Fruit fly (Drosophila melanogaster) whole organism, embryonic: Measurements from ENCODE around the gene CG17717.

Experiments
- Aef1 ChIP-seq: fragments of 200-800 bp; sonication (Bioruptor generic); IDR thresholded peaks from 3 replicates; pipeline ENCODE4 v1.3.6; 2022; ENCODE audit warnings: missing biosample characterization, missing genetic modification characterization
- Atf-2 ChIP-seq: fragments of 200-800 bp; sonication (Bioruptor generic); optimal IDR thresholded peaks from 2 replicates; lab custom pipeline; 2016; ENCODE audit warnings: missing biosample characterization, missing genetic modification characterization
- Bgb ChIP-seq: fragments of 200-800 bp; sonication (Bioruptor generic); IDR thresholded peaks from 2 replicates; pipeline ENCODE4 v1.3.6; 2022; ENCODE audit warnings: missing biosample characterization, missing genetic modification characterization; ENCODE audit not compliant: partially characterized antibody
- CG11456 ChIP-seq: fragments of 200-800 bp; sonication (Bioruptor generic); IDR thresholded peaks from 3 replicates; pipeline ENCODE4 v1.3.6; 2022; ENCODE audit warnings: missing biosample characterization, missing genetic modification characterization
- CG12104 ChIP-seq: fragments of 200-800 bp; sonication (Bioruptor generic); optimal IDR thresholded peaks from 3 replicates; lab custom pipeline; 2016; ENCODE audit warnings: missing biosample characterization, missing genetic modification characterization
- CG12219 ChIP-seq: fragments of 200-800 bp; sonication (Bioruptor generic); optimal IDR thresholded peaks from 3 replicates; lab custom pipeline; 2018; ENCODE audit warnings: missing biosample characterization, mild to moderate bottlenecking, missing genetic modification characterization
- CG12299 ChIP-seq: fragments of 200-800 bp; sonication (Bioruptor generic); optimal IDR thresholded peaks from 2 replicates; lab custom pipeline; 2018; ENCODE audit warnings: missing biosample characterization, mild to moderate bottlenecking, missing genetic modification characterization
- CG12769 ChIP-seq: fragments of 200-800 bp; sonication (Bioruptor generic); optimal IDR thresholded peaks from 2 replicates; lab custom pipeline; 2019; ENCODE audit warnings: missing biosample characterization, mild to moderate bottlenecking, missing genetic modification characterization, moderate library complexity
- CG13624 ChIP-seq: fragments of 200-800 bp; sonication (Bioruptor generic); optimal IDR thresholded peaks from 2 replicates; lab custom pipeline; 2016; ENCODE audit warnings: missing biosample characterization, missing genetic modification characterization
- CG14667 ChIP-seq: fragments of 200-800 bp; sonication (Bioruptor generic); IDR thresholded peaks from 2 replicates; pipeline ENCODE4 v1.3.6; 2022; ENCODE audit warnings: missing biosample characterization, missing genetic modification characterization
- CG16813 ChIP-seq: fragments of 200-800 bp; sonication (Bioruptor generic); IDR thresholded peaks from 3 replicates; pipeline ENCODE4 v1.3.6; 2022; ENCODE audit warnings: missing biosample characterization, missing genetic modification characterization; ENCODE audit not compliant: partially characterized antibody
- CG16815 ChIP-seq: fragments of 200-800 bp; sonication (Bioruptor generic); optimal IDR thresholded peaks from 3 replicates; lab custom pipeline; 2017; ENCODE audit warnings: missing biosample characterization, mild to moderate bottlenecking, missing genetic modification characterization
- CG17359 ChIP-seq: fragments of 200-800 bp; sonication (Bioruptor generic); optimal IDR thresholded peaks from 3 replicates; lab custom pipeline; 2018; ENCODE audit warnings: missing biosample characterization, mild to moderate bottlenecking, missing genetic modification characterization, moderate library complexity
- CG2199 ChIP-seq: fragments of 200-800 bp; sonication (Bioruptor generic); IDR thresholded peaks from 3 replicates; pipeline ENCODE4 v1.3.6; 2022; ENCODE audit warnings: missing biosample characterization, missing genetic modification characterization
- CG4617 ChIP-seq: fragments of 200-800 bp; sonication (Bioruptor generic); optimal IDR thresholded peaks from 3 replicates; lab custom pipeline; 2016; ENCODE audit warnings: missing biosample characterization, missing genetic modification characterization, borderline replicate concordance
- CG6175 ChIP-seq: fragments of 200-800 bp; sonication (Bioruptor generic); IDR thresholded peaks from 3 replicates; pipeline ENCODE4 v1.3.6; 2022; ENCODE audit warnings: missing biosample characterization, missing genetic modification characterization
- CG9727 ChIP-seq: fragments of 200-800 bp; sonication (Bioruptor generic); optimal IDR thresholded peaks from 3 replicates; lab custom pipeline; 2017; ENCODE audit warnings: missing biosample characterization, mild to moderate bottlenecking, missing genetic modification characterization
- CTCF ChIP-seq: fragments of 200-800 bp; sonication (Bioruptor generic); optimal IDR thresholded peaks from 2 replicates; lab custom pipeline; 2017; ENCODE audit warnings: missing biosample characterization, mild to moderate bottlenecking, missing genetic modification characterization, moderate library complexity
- Dref ChIP-seq: fragments of 200-800 bp; sonication (Bioruptor generic); IDR thresholded peaks from 2 replicates; pipeline ENCODE4 v1.3.6; 2022; ENCODE audit warnings: missing biosample characterization, missing genetic modification characterization
- E2f2 ChIP-seq: fragments of 200-800 bp; sonication (Bioruptor generic); IDR thresholded peaks from 2 replicates; pipeline ENCODE4 v1.3.6; 2022; ENCODE audit warnings: missing biosample characterization, missing genetic modification characterization
- Fer1 ChIP-seq: fragments of 200-800 bp; sonication (Bioruptor generic); optimal IDR thresholded peaks from 2 replicates; lab custom pipeline; 2017; ENCODE audit warnings: missing biosample characterization, mild to moderate bottlenecking, missing genetic modification characterization
- Fer3 ChIP-seq: fragments of 200-800 bp; sonication (Bioruptor generic); optimal IDR thresholded peaks from 2 replicates; lab custom pipeline; 2018; ENCODE audit warnings: missing biosample characterization, mild to moderate bottlenecking, missing genetic modification characterization, moderate library complexity
- Gsc ChIP-seq: fragments of 200-800 bp; sonication (Bioruptor generic); IDR thresholded peaks from 2 replicates; pipeline ENCODE4 v1.3.6; 2022; ENCODE audit warnings: missing biosample characterization, missing genetic modification characterization
- HLH54F ChIP-seq: fragments of 200-800 bp; sonication (Bioruptor generic); optimal IDR thresholded peaks from 3 replicates; lab custom pipeline; 2016; ENCODE audit warnings: missing biosample characterization, missing genetic modification characterization
- Jarid2 ChIP-seq: fragments of 200-800 bp; sonication (Bioruptor generic); optimal IDR thresholded peaks from 3 replicates; lab custom pipeline; 2017; ENCODE audit warnings: mild to moderate bottlenecking, missing biosample characterization, missing genetic modification reagents, missing genetic modification characterization
- Lim3 ChIP-seq: fragments of 200-800 bp; sonication (Bioruptor generic); IDR thresholded peaks from 2 replicates; pipeline ENCODE4 v1.3.6; 2022; ENCODE audit warnings: missing biosample characterization, missing genetic modification characterization
- Lpt ChIP-seq: fragments of >200 bp; optimal IDR thresholded peaks from 2 replicates; lab custom pipeline; 2018; ENCODE audit warnings: missing biosample characterization, missing genetic modification characterization
- MBD-R2 ChIP-seq: fragments of 200-800 bp; sonication (Bioruptor generic); IDR thresholded peaks from 2 replicates; pipeline ENCODE4 v1.3.6; 2022; ENCODE audit warnings: missing biosample characterization, missing genetic modification characterization
- Sin3A ChIP-seq: fragments of >200 bp; optimal IDR thresholded peaks from 2 replicates; lab custom pipeline; 2018
- Six4 ChIP-seq: fragments of 200-800 bp; sonication (Bioruptor generic); optimal IDR thresholded peaks from 2 replicates; lab custom pipeline; 2016; ENCODE audit warnings: missing biosample characterization, missing genetic modification characterization
- al ChIP-seq: fragments of 200-800 bp; sonication (Bioruptor generic); IDR thresholded peaks from 2 replicates; pipeline ENCODE4 v1.3.6; 2022; ENCODE audit warnings: missing biosample characterization, missing genetic modification characterization
- ap ChIP-seq: fragments of 200-800 bp; sonication (Bioruptor generic); IDR thresholded peaks from 2 replicates; pipeline ENCODE4 v1.3.6; 2022; ENCODE audit warnings: missing biosample characterization, missing genetic modification characterization
- bsh ChIP-seq, 2 experiments: fragments of 200-800 bp; sonication (Bioruptor generic); optimal IDR thresholded peaks; 2 replicates each; lab custom pipeline; 2017 to 2018; ENCODE audit warnings: mild to moderate bottlenecking in 2 of 2, missing biosample characterization in 2 of 2, missing genetic modification characterization in 2 of 2, moderate library complexity in 1 of 2
- chinmo ChIP-seq: fragments of 200-800 bp; sonication (Bioruptor generic); IDR thresholded peaks from 4 replicates; pipeline ENCODE4 v1.3.6; 2022; ENCODE audit warnings: missing biosample characterization, missing genetic modification characterization; ENCODE audit not compliant: partially characterized antibody
- chn ChIP-seq: fragments of 200-800 bp; sonication (Bioruptor generic); optimal IDR thresholded peaks from 2 replicates; lab custom pipeline; 2016; ENCODE audit warnings: missing biosample characterization, missing genetic modification characterization
- crp ChIP-seq, 2 experiments: fragments of 200-800 bp; sonication (Bioruptor generic); optimal IDR thresholded peaks; 2 replicates in 1 of 2; 3 replicates in 1 of 2; lab custom pipeline; 2017; ENCODE audit warnings: missing biosample characterization in 2 of 2, missing genetic modification characterization in 2 of 2, mild to moderate bottlenecking in 1 of 2, moderate library complexity in 1 of 2
- eyg ChIP-seq: fragments of 200-800 bp; sonication (Bioruptor generic); optimal IDR thresholded peaks from 3 replicates; lab custom pipeline; 2016; ENCODE audit warnings: missing biosample characterization, missing genetic modification characterization
- gfzf ChIP-seq: fragments of 200-800 bp; sonication (Bioruptor generic); optimal IDR thresholded peaks from 2 replicates; lab custom pipeline; 2016; ENCODE audit warnings: missing biosample characterization, mild to moderate bottlenecking, missing genetic modification characterization, moderate library complexity
- jumu ChIP-seq: fragments of 200-800 bp; sonication (Bioruptor generic); optimal IDR thresholded peaks from 3 replicates; lab custom pipeline; 2016; ENCODE audit warnings: missing biosample characterization, missing genetic modification characterization
- lbe ChIP-seq: fragments of 200-800 bp; sonication (Bioruptor generic); optimal IDR thresholded peaks from 2 replicates; lab custom pipeline; 2016; ENCODE audit warnings: missing biosample characterization, mild to moderate bottlenecking, missing genetic modification characterization
- lmd ChIP-seq: fragments of 200-800 bp; sonication (Bioruptor generic); IDR thresholded peaks from 2 replicates; pipeline ENCODE4 v1.3.6; 2022; ENCODE audit warnings: missing biosample characterization, missing genetic modification characterization
- mirr ChIP-seq: fragments of 200-800 bp; sonication (Bioruptor generic); optimal IDR thresholded peaks from 3 replicates; lab custom pipeline; 2018; ENCODE audit warnings: missing biosample characterization, mild to moderate bottlenecking, missing genetic modification characterization
- nau ChIP-seq: fragments of 200-800 bp; sonication (Bioruptor generic); optimal IDR thresholded peaks from 3 replicates; lab custom pipeline; 2017; ENCODE audit warnings: missing biosample characterization, mild to moderate bottlenecking, missing genetic modification characterization, missing genetic modification reagents
- oc ChIP-seq: fragments of 200-800 bp; sonication (Bioruptor generic); optimal IDR thresholded peaks from 2 replicates; lab custom pipeline; 2018; ENCODE audit warnings: missing biosample characterization, mild to moderate bottlenecking, missing genetic modification characterization, moderate library complexity
- phol ChIP-seq: fragments of 200-800 bp; sonication (Bioruptor generic); optimal IDR thresholded peaks from 3 replicates; lab custom pipeline; 2018; ENCODE audit warnings: missing biosample characterization, mild to moderate bottlenecking, missing genetic modification characterization, moderate library complexity
- slp2 ChIP-seq: fragments of 200-800 bp; sonication (Bioruptor generic); optimal IDR thresholded peaks from 2 replicates; lab custom pipeline; 2016; ENCODE audit warnings: missing biosample characterization, missing genetic modification characterization
- ttk ChIP-seq: fragments of 200-800 bp; sonication (Bioruptor generic); IDR thresholded peaks from 2 replicates; pipeline ENCODE4 v2.1.2; 2022; ENCODE audit warnings: missing biosample characterization, missing genetic modification characterization
- tup ChIP-seq: fragments of 200-800 bp; sonication (Bioruptor generic); optimal IDR thresholded peaks from 2 replicates; lab custom pipeline; 2016; ENCODE audit warnings: missing biosample characterization, mild to moderate bottlenecking, missing genetic modification characterization, moderate library complexity
- tx ChIP-seq: fragments of 200-800 bp; sonication (Bioruptor generic); optimal IDR thresholded peaks from 2 replicates; lab custom pipeline; 2016; ENCODE audit warnings: missing biosample characterization, missing genetic modification characterization
- zen2 ChIP-seq: fragments of 200-800 bp; sonication (Bioruptor generic); IDR thresholded peaks from 3 replicates; pipeline ENCODE4 v1.3.6; 2022; ENCODE audit warnings: missing biosample characterization, missing genetic modification characterization; ENCODE audit not compliant: partially characterized antibody

The CG17717 gene

dm6 chrX:6549428-6550117 is 39.5 kb upstream of the CG17717 start (continued):
- peak; percentile 85 for TF ChIP-seq eyg (GFP tag; lab: Kevin White, UChicago)
- TF ChIP-seq Atf-2 = peak; percentile 86
- no peak for TF ChIP-seq Bgb (GFP tag; lab: Robert Waterston, UW)
- TF ChIP-seq Sin3A (lab: Kevin White, UChicago) = no peak
- peak; percentile 78 for TF ChIP-seq E2f2 (GFP tag; lab: Robert Waterston, UW)
- TF ChIP-seq CTCF (GFP tag; lab: Kevin White, UChicago) = no peak
- peak; percentile 47 for TF ChIP-seq Dref (GFP tag; lab: Robert Waterston, UW)
- TF ChIP-seq CG12769 (tag; lab: Kevin White, UChicago) = peak; percentile 97
- TF ChIP-seq oc = peak; percentile 90
- TF ChIP-seq mirr = peak; percentile 95
- TF ChIP-seq CG12104 (GFP tag; lab: Kevin White, UChicago) = peak; percentile 94
- peak; percentile 97 for TF ChIP-seq Fer3 (tag; lab: Kevin White, UChicago)
- peak; percentile 92 for TF ChIP-seq ap
- TF ChIP-seq Lim3 = peak; percentile 74
- TF ChIP-seq ttk (GFP tag; lab: Robert Waterston, UW) = peak; percentile 94
- peak; percentile 94 for TF ChIP-seq CG6175 (GFP tag; lab: Robert Waterston, UW)
- no peak for TF ChIP-seq zen2 (GFP tag; lab: Robert Waterston, UW)
- TF ChIP-seq CG12219 (GFP tag; lab: Kevin White, UChicago) = peak; percentile 96
- TF ChIP-seq CG11456 = peak; percentile 97
- peak; percentile 88 for TF ChIP-seq CG12299 (tag; lab: Kevin White, UChicago)
- peak; percentile 93 for TF ChIP-seq chinmo
- TF ChIP-seq Fer1 (GFP tag; lab: Kevin White, UChicago) = peak; percentile 96
- peak; percentile 96 for TF ChIP-seq Aef1 (GFP tag; lab: Robert Waterston, UW)
- no peak for TF ChIP-seq Lpt
- peak; percentile 94 for TF ChIP-seq phol (tag; lab: Kevin White, UChicago)
- peak; percentile 96 for TF ChIP-seq jumu (GFP tag; lab: Kevin White, UChicago)
- peak; percentile 89 for TF ChIP-seq CG16815 (GFP tag; lab: Kevin White, UChicago)
- TF ChIP-seq CG2199 (GFP tag; lab: Robert Waterston, UW) = peak; percentile 92
- peak; percentile 96 for TF ChIP-seq HLH54F (GFP tag; lab: Kevin White, UChicago)
- TF ChIP-seq CG13624 = peak; percentile 98
- peak; percentile 93 for TF ChIP-seq tx (GFP tag; lab: Kevin White, UChicago)
- TF ChIP-seq Gsc = peak; percentile 86
- peak; percentile 77 for TF ChIP-seq Jarid2 (GFP tag; lab: Kevin White, UChicago)
- TF ChIP-seq lmd (GFP tag; lab: Robert Waterston, UW) = peak; percentile 96
- TF ChIP-seq CG4617 (GFP tag; lab: Kevin White, UChicago) = peak; percentile 73
- peak; percentile 96 for TF ChIP-seq bsh (GFP tag; optimal IDR thresholded peaks at IDR 0.05; lab: Kevin White, UChicago)
- TF ChIP-seq al (GFP tag; lab: Robert Waterston, UW) = peak; percentile 95
- peak; percentile 91 for TF ChIP-seq chn
- no peak for TF ChIP-seq nau (GFP tag; lab: Kevin White, UChicago)
- TF ChIP-seq CG9727 (GFP tag; lab: Kevin White, UChicago) = peak; percentile 97
- TF ChIP-seq CG17359 (tag; lab: Kevin White, UChicago) = peak; percentile 95
- TF ChIP-seq slp2 = peak; percentile 93
- peak; percentile 20 for TF ChIP-seq gfzf
- TF ChIP-seq MBD-R2 (GFP tag; lab: Robert Waterston, UW) = peak; percentile 95
- TF ChIP-seq CG16813 (GFP tag; lab: Robert Waterston, UW) = no peak
- TF ChIP-seq tup = peak; percentile 91
- TF ChIP-seq crp (GFP tag; optimal IDR thresholded peaks at IDR 0.05; lab: Kevin White, UChicago) = peak in 1 of 2 experiments; percentile 36
- peak; percentile 94 for TF ChIP-seq CG14667
- TF ChIP-seq Six4 (GFP tag; lab: Kevin White, UChicago) = peak; percentile 95
- peak; percentile 94 for TF ChIP-seq lbe (GFP tag; lab: Kevin White, UChicago)
